Fruit fly (Drosophila melanogaster) whole organism, embryonic: Measurements from ENCODE around the gene dls.
A peak's percentile ranks its signal among the peaks of the same experiment; 100 is the strongest.

Source experiments
- Blimp-1 ChIP-seq: fragments of 200-800 bp; sonication (Bioruptor generic); optimal IDR thresholded peaks from 3 replicates; lab custom pipeline; 2018; ENCODE audit warnings: missing biosample characterization, missing genetic modification characterization, mild to moderate bottlenecking, moderate library complexity, missing genetic modification reagents
- Bteb2 ChIP-seq: fragments of 200-800 bp; sonication (Bioruptor generic); optimal IDR thresholded peaks from 2 replicates; lab custom pipeline; 2016; ENCODE audit warnings: missing biosample characterization, missing genetic modification characterization
- CG1024 ChIP-seq: fragments of 200-800 bp; sonication (Bioruptor generic); IDR thresholded peaks from 2 replicates; pipeline ENCODE4 v1.3.6; 2022; ENCODE audit warnings: missing biosample characterization, missing genetic modification characterization
- CG10321 ChIP-seq: fragments of 200-800 bp; sonication (Bioruptor generic); IDR thresholded peaks from 2 replicates; pipeline ENCODE4 v1.3.6; 2022; ENCODE audit warnings: missing biosample characterization, missing genetic modification characterization
- CG12299 ChIP-seq: fragments of 200-800 bp; sonication (Bioruptor generic); optimal IDR thresholded peaks from 2 replicates; lab custom pipeline; 2018; ENCODE audit warnings: missing biosample characterization, mild to moderate bottlenecking, missing genetic modification characterization
- CG12659 ChIP-seq: fragments of 200-800 bp; sonication (Bioruptor generic); optimal IDR thresholded peaks from 3 replicates; lab custom pipeline; 2017; ENCODE audit warnings: mild to moderate bottlenecking, missing biosample characterization, missing genetic modification reagents, missing genetic modification characterization
- CG13287 ChIP-seq: fragments of 200-800 bp; sonication (Bioruptor generic); IDR thresholded peaks from 2 replicates; pipeline ENCODE4 v1.3.6; 2022; ENCODE audit warnings: missing biosample characterization, missing genetic modification characterization; ENCODE audit not compliant: partially characterized antibody
- CG14860 ChIP-seq: fragments of 200-800 bp; sonication (Bioruptor generic); IDR thresholded peaks from 3 replicates; pipeline ENCODE4 v1.3.6; 2022; ENCODE audit warnings: missing biosample characterization, missing genetic modification characterization; ENCODE audit not compliant: partially characterized antibody
- CG1529 ChIP-seq: fragments of 200-800 bp; sonication (Bioruptor generic); optimal IDR thresholded peaks from 3 replicates; lab custom pipeline; 2018; ENCODE audit warnings: missing biosample characterization, missing genetic modification characterization
- CG16815 ChIP-seq: fragments of 200-800 bp; sonication (Bioruptor generic); optimal IDR thresholded peaks from 3 replicates; lab custom pipeline; 2017; ENCODE audit warnings: missing biosample characterization, mild to moderate bottlenecking, missing genetic modification characterization
- CG1792 ChIP-seq: fragments of 200-800 bp; sonication (Bioruptor generic); optimal IDR thresholded peaks from 2 replicates; lab custom pipeline; 2016; ENCODE audit warnings: missing biosample characterization, missing genetic modification characterization
- CG30403 ChIP-seq: fragments of 200-800 bp; sonication (Bioruptor generic); optimal IDR thresholded peaks from 3 replicates; lab custom pipeline; 2016; ENCODE audit warnings: missing biosample characterization, missing genetic modification characterization
- CG3726 ChIP-seq: fragments of 200-800 bp; sonication (Bioruptor generic); IDR thresholded peaks from 3 replicates; pipeline ENCODE4, ENCODE4 v1.3.6; 2022; ENCODE audit warnings: missing biosample characterization, missing genetic modification characterization
- CG6272 ChIP-seq: fragments of 200-800 bp; sonication (Bioruptor generic); IDR thresholded peaks from 2 replicates; pipeline ENCODE4 v1.3.6; 2022; ENCODE audit warnings: missing biosample characterization, missing genetic modification characterization
- CG6765 ChIP-seq: fragments of 200-800 bp; sonication (Bioruptor generic); optimal IDR thresholded peaks from 3 replicates; lab custom pipeline; 2017; ENCODE audit warnings: missing biosample characterization, mild to moderate bottlenecking, missing genetic modification characterization
- CG8478 ChIP-seq: fragments of >200 bp; optimal IDR thresholded peaks from 2 replicates; lab custom pipeline; 2018
- CG9817 ChIP-seq: fragments of 200-800 bp; sonication (Bioruptor generic); optimal IDR thresholded peaks from 2 replicates; lab custom pipeline; 2018; ENCODE audit warnings: missing biosample characterization, mild to moderate bottlenecking, missing genetic modification characterization, moderate library complexity
- D19A ChIP-seq: fragments of 200-800 bp; optimal IDR thresholded peaks from 3 replicates; lab custom pipeline; 2019; ENCODE audit warnings: missing biosample characterization, mild to moderate bottlenecking, missing genetic modification characterization, moderate library complexity
- D19B ChIP-seq: fragments of 200-800 bp; sonication (Bioruptor generic); optimal IDR thresholded peaks from 2 replicates; lab custom pipeline; 2017; ENCODE audit warnings: missing biosample characterization, mild to moderate bottlenecking, missing genetic modification characterization
- Dip2 ChIP-seq: fragments of 200-800 bp; sonication (Bioruptor generic); IDR thresholded peaks from 2 replicates; pipeline ENCODE4 v1.3.6; 2022; ENCODE audit warnings: missing biosample characterization, missing genetic modification characterization
- Dip3 ChIP-seq: fragments of 200-800 bp; sonication (Bioruptor generic); optimal IDR thresholded peaks from 3 replicates; lab custom pipeline; 2016; ENCODE audit warnings: missing biosample characterization, missing genetic modification characterization
- Fer2 ChIP-seq: fragments of 200-800 bp; sonication (Bioruptor generic); optimal IDR thresholded peaks from 2 replicates; lab custom pipeline; 2018; ENCODE audit warnings: missing biosample characterization, mild to moderate bottlenecking, missing genetic modification characterization, moderate library complexity
- Gsc ChIP-seq: fragments of 200-800 bp; sonication (Bioruptor generic); IDR thresholded peaks from 2 replicates; pipeline ENCODE4 v1.3.6; 2022; ENCODE audit warnings: missing biosample characterization, missing genetic modification characterization
- H2.0 ChIP-seq: fragments of 200-800 bp; sonication (Bioruptor generic); IDR thresholded peaks from 2 replicates; pipeline ENCODE4 v1.3.6; 2022; ENCODE audit warnings: missing biosample characterization, missing genetic modification characterization
- HLH3B ChIP-seq: fragments of 200-800 bp; sonication (Bioruptor generic); IDR thresholded peaks from 2 replicates; pipeline ENCODE4 v1.3.6; 2022; ENCODE audit warnings: missing biosample characterization, missing genetic modification characterization
- HLH54F ChIP-seq: fragments of 200-800 bp; sonication (Bioruptor generic); optimal IDR thresholded peaks from 3 replicates; lab custom pipeline; 2016; ENCODE audit warnings: missing biosample characterization, missing genetic modification characterization
- Lhr ChIP-seq: fragments of 200-800 bp; sonication (Bioruptor generic); optimal IDR thresholded peaks from 3 replicates; lab custom pipeline; 2017; ENCODE audit warnings: mild to moderate bottlenecking, missing biosample characterization, missing genetic modification reagents, missing genetic modification characterization
- Pdp1 ChIP-seq, 2 experiments: fragments of 200-800 bp; sonication (Bioruptor generic); optimal IDR thresholded peaks; 3 replicates each; lab custom pipeline; 2016; ENCODE audit warnings: missing biosample characterization in 2 of 2, missing genetic modification characterization in 2 of 2, mild to moderate bottlenecking in 1 of 2, moderate library complexity in 1 of 2
- Rx ChIP-seq: fragments of 200-800 bp; sonication (Bioruptor generic); IDR thresholded peaks from 2 replicates; pipeline ENCODE4 v1.3.6; 2022; ENCODE audit warnings: missing biosample characterization, missing genetic modification characterization
- Usf ChIP-seq: fragments of 200-800 bp; sonication (Bioruptor generic); optimal IDR thresholded peaks from 2 replicates; lab custom pipeline; 2017; ENCODE audit warnings: missing genotype, missing biosample characterization, missing genetic modification characterization
- bab2 ChIP-seq: fragments of 200-800 bp; sonication (Bioruptor generic); optimal IDR thresholded peaks from 2 replicates; lab custom pipeline; 2016; ENCODE audit warnings: missing biosample characterization, missing genetic modification characterization
- br ChIP-seq: fragments of >200 bp; optimal IDR thresholded peaks from 2 replicates; lab custom pipeline; 2017
- caup ChIP-seq: fragments of 200-800 bp; sonication (Bioruptor generic); optimal IDR thresholded peaks from 3 replicates; lab custom pipeline; 2017; ENCODE audit warnings: missing biosample characterization, mild to moderate bottlenecking, missing genetic modification characterization, moderate library complexity; ENCODE audit not compliant: severe bottlenecking
- chinmo ChIP-seq: fragments of 200-800 bp; sonication (Bioruptor generic); IDR thresholded peaks from 4 replicates; pipeline ENCODE4 v1.3.6; 2022; ENCODE audit warnings: missing biosample characterization, missing genetic modification characterization; ENCODE audit not compliant: partially characterized antibody
- cwo ChIP-seq: fragments of 200-800 bp; sonication (Bioruptor generic); optimal IDR thresholded peaks from 3 replicates; lab custom pipeline; 2017; ENCODE audit warnings: missing biosample characterization, missing genetic modification characterization, mild to moderate bottlenecking, moderate library complexity, missing genetic modification reagents
- da ChIP-seq: fragments of 200-800 bp; sonication (Bioruptor generic); optimal IDR thresholded peaks from 2 replicates; lab custom pipeline; 2016; ENCODE audit warnings: missing biosample characterization, missing genetic modification characterization
- dysf ChIP-seq: fragments of 200-800 bp; sonication (Bioruptor generic); IDR thresholded peaks from 3 replicates; pipeline ENCODE4 v1.3.6; 2022; ENCODE audit warnings: missing biosample characterization, missing genetic modification characterization
- esg ChIP-seq: fragments of 200-800 bp; sonication (Bioruptor generic); conservative IDR thresholded peaks from 2 replicates; pipeline ENCODE4 v1.3.6; 2022; ENCODE audit warnings: missing biosample characterization, missing genetic modification characterization
- eyg ChIP-seq: fragments of 200-800 bp; sonication (Bioruptor generic); optimal IDR thresholded peaks from 3 replicates; lab custom pipeline; 2016; ENCODE audit warnings: missing biosample characterization, missing genetic modification characterization
- fd3F ChIP-seq: fragments of 200-800 bp; sonication (Bioruptor generic); optimal IDR thresholded peaks from 2 replicates; lab custom pipeline; 2018; ENCODE audit warnings: missing biosample characterization, mild to moderate bottlenecking, missing genetic modification characterization, moderate library complexity
- ftz-f1 ChIP-seq: fragments of 200-800 bp; sonication (Bioruptor generic); optimal IDR thresholded peaks from 2 replicates; lab custom pipeline; 2016; ENCODE audit warnings: missing biosample characterization, missing genetic modification characterization
- gcm2 ChIP-seq: fragments of 200-800 bp; sonication (Bioruptor generic); optimal IDR thresholded peaks from 2 replicates; lab custom pipeline; 2016; ENCODE audit warnings: missing biosample characterization, missing genetic modification characterization
- nerfin-1 ChIP-seq: fragments of 200-800 bp; sonication (Bioruptor generic); optimal IDR thresholded peaks from 3 replicates; lab custom pipeline; 2019; ENCODE audit warnings: missing biosample characterization, mild to moderate bottlenecking, missing genetic modification characterization, moderate library complexity
- phol ChIP-seq: fragments of 200-800 bp; sonication (Bioruptor generic); optimal IDR thresholded peaks from 3 replicates; lab custom pipeline; 2018; ENCODE audit warnings: missing biosample characterization, mild to moderate bottlenecking, missing genetic modification characterization, moderate library complexity
- prd ChIP-seq, 3 experiments: fragments of >200 bp in 2 of 3; fragments of 200-800 bp in 1 of 3; sonication (Bioruptor generic) in 1 of 3; optimal IDR thresholded peaks in 2 of 3; IDR thresholded peaks in 1 of 3; 2 replicates in 2 of 3; 3 replicates in 1 of 3; pipeline versions ENCODE4 v1.3.6 to Lab custom; 2017 to 2022; ENCODE audit warnings: missing biosample characterization in 1 of 3, missing genetic modification characterization in 1 of 3
- ssp ChIP-seq: fragments of 200-800 bp; sonication (Bioruptor generic); IDR thresholded peaks from 2 replicates; pipeline ENCODE4 v1.3.6; 2022; ENCODE audit warnings: missing biosample characterization, missing genetic modification characterization
- tna ChIP-seq: fragments of 200-800 bp; sonication (Bioruptor generic); IDR thresholded peaks from 2 replicates; pipeline ENCODE4 v1.3.6; 2022; ENCODE audit warnings: missing biosample characterization, missing genetic modification characterization; ENCODE audit not compliant: partially characterized antibody
- tup ChIP-seq: fragments of 200-800 bp; sonication (Bioruptor generic); optimal IDR thresholded peaks from 2 replicates; lab custom pipeline; 2016; ENCODE audit warnings: missing biosample characterization, mild to moderate bottlenecking, missing genetic modification characterization, moderate library complexity
- zen ChIP-seq: fragments of 200-800 bp; sonication (Bioruptor generic); optimal IDR thresholded peaks from 3 replicates; lab custom pipeline; 2018; ENCODE audit warnings: missing biosample characterization, mild to moderate bottlenecking, missing genetic modification characterization, moderate library complexity

dls gene

dm6 chr3L:16228659-16229205 lies 27.6 kb downstream of the dls start, which contains the start of gene Tmx3 (continued):
- TF ChIP-seq H2.0 (GFP tag; lab: Robert Waterston, UW) (peak; percentile 94), caup (GFP tag; lab: Kevin White, UChicago) (peak; percentile 62), Pdp1 (GFP tag; optimal IDR thresholded peaks at IDR 0.05; lab: Kevin White, UChicago) (peak in 1 of 2 experiments; percentile 66), Rx (GFP tag; lab: Robert Waterston, UW) (peak; percentile 89), CG9817 (tag; lab: Kevin White, UChicago) (peak; percentile 90), gcm2 (peak; percentile 46), CG3726 (GFP tag; lab: Robert Waterston, UW) (peak; percentile 89), phol (tag; lab: Kevin White, UChicago) (peak; percentile 92), Lhr (peak; percentile 83), CG8478 (lab: Kevin White, UChicago) (no peak), CG13287 (peak; percentile 17; the same call in 1 of the 2 replicates), CG6765 (GFP tag; lab: Kevin White, UChicago) (peak; percentile 58), Bteb2 (GFP tag; lab: Kevin White, UChicago) (peak; percentile 48), esg (GFP tag; lab: Robert Waterston, UW) (peak; percentile 89), nerfin-1 (tag; lab: Kevin White, UChicago) (peak; percentile 95), dysf (GFP tag; lab: Robert Waterston, UW) (peak; percentile 92; the same call in 2 of the 3 replicates), D19B (GFP tag; lab: Kevin White, UChicago) (peak; percentile 67), CG1792 (GFP tag; lab: Kevin White, UChicago) (peak; percentile 12), CG6272 (GFP tag; lab: Robert Waterston, UW) (peak; percentile 92), CG10321 (GFP tag; lab: Robert Waterston, UW) (peak; percentile 55; the same call in 1 of the 2 replicates), tup (GFP tag; lab: Kevin White, UChicago) (peak; percentile 40), eyg (GFP tag; lab: Kevin White, UChicago) (no peak), CG12659 (peak; percentile 92), Gsc (GFP tag; lab: Robert Waterston, UW) (no peak), CG1529 (GFP tag; lab: Kevin White, UChicago) (peak; percentile 21), tna (no peak), prd (optimal IDR thresholded peaks at IDR 0.05; lab: Kevin White, UChicago) (no peak), prd (GFP tag; IDR thresholded peaks at IDR 0.05; lab: Robert Waterston, UW) (peak; percentile 96), cwo (GFP tag; lab: Kevin White, UChicago) (peak; percentile 90), Dip2 (GFP tag; lab: Robert Waterston, UW) (no peak), D19A (tag; lab: Kevin White, UChicago) (peak; percentile 89), da (no peak), CG12299 (tag; lab: Kevin White, UChicago) (peak; percentile 85), fd3F (GFP tag; lab: Kevin White, UChicago) (peak; percentile 86), CG14860 (GFP tag; lab: Robert Waterston, UW) (no peak), CG16815 (GFP tag; lab: Kevin White, UChicago) (peak; percentile 84), HLH54F (peak; percentile 59), zen (tag; lab: Kevin White, UChicago) (peak; percentile 89), chinmo (GFP tag; lab: Robert Waterston, UW) (no peak), ftz-f1 (GFP tag; lab: Kevin White, UChicago) (no peak), br (no peak), Dip3 (GFP tag; lab: Kevin White, UChicago) (peak; percentile 72), ssp (GFP tag; lab: Robert Waterston, UW) (peak; percentile 88), HLH3B (GFP tag; lab: Robert Waterston, UW) (peak; percentile 92), CG30403 (GFP tag; lab: Kevin White, UChicago) (peak; percentile 90), Usf (GFP tag; lab: Kevin White, UChicago) (peak; percentile 81), Fer2 (tag; lab: Kevin White, UChicago) (peak; percentile 80), CG1024 (GFP tag; lab: Robert Waterston, UW) (peak; percentile 88), Blimp-1 (peak; percentile 85), bab2 (peak; percentile 66)
